Worm (Caenorhabditis elegans) whole organism, L4 larva: ENCODE results near the gene Y70G10A.4.

ENCODE experiments used
- F49E8.2 ChIP-seq: sonication (generic microtip); optimal IDR thresholded peaks from 2 replicates; lab custom pipeline; 2016; ENCODE audit warnings: missing compliant biosample characterization, mild to moderate bottlenecking, missing genetic modification characterization, borderline replicate concordance
- T26A8.4 ChIP-seq: fragments of 200-800 bp; sonication (Bioruptor generic); IDR thresholded peaks from 2 replicates; pipeline ENCODE4 v1.3.6; 2022; ENCODE audit warnings: missing genetic modification characterization, missing compliant biosample characterization
- Y105C5A.15 ChIP-seq: fragments of 200-800 bp; sonication (Bioruptor generic); IDR thresholded peaks from 2 replicates; pipeline ENCODE4 v1.3.6; 2022; ENCODE audit warnings: missing genetic modification characterization, missing compliant biosample characterization
- Y48G9A.11 ChIP-seq: fragments of 200-800 bp; sonication (Bioruptor generic); IDR thresholded peaks from 2 replicates; pipeline ENCODE4 v1.3.6; 2022; ENCODE audit warnings: missing genetic modification reagents, missing genetic modification characterization, missing compliant biosample characterization
- Y5F2A.4 ChIP-seq: fragments of 200-800 bp; sonication (Bioruptor generic); optimal IDR thresholded peaks from 2 replicates; lab custom pipeline; 2018; ENCODE audit warnings: mild to moderate bottlenecking, missing genetic modification characterization, missing compliant biosample characterization
- Y75B8A.6 ChIP-seq: fragments of 200-800 bp; sonication (Bioruptor generic); IDR thresholded peaks from 2 replicates; pipeline ENCODE4 v1.3.6; 2022; ENCODE audit warnings: missing genetic modification reagents, missing genetic modification characterization, missing compliant biosample characterization
- ZK337.2 ChIP-seq: fragments of 200-800 bp; sonication (Bioruptor generic); IDR thresholded peaks from 2 replicates; pipeline ENCODE4 v1.3.6; 2022; ENCODE audit warnings: missing genetic modification reagents, missing genetic modification characterization, missing compliant biosample characterization
- aha-1 ChIP-seq: fragments of 150-350 bp; peaks from one replicate; lab custom pipeline; 2014; ENCODE audit warnings: missing biosample characterization, missing genetic modification characterization
- arid-1 ChIP-seq: fragments of 200-800 bp; sonication (Bioruptor generic); conservative IDR thresholded peaks from 2 replicates; pipeline ENCODE4 v1.3.6; 2022; ENCODE audit warnings: missing genetic modification reagents, missing genetic modification characterization, missing compliant biosample characterization
- ceh-28 ChIP-seq: fragments of 150-350 bp; optimal IDR thresholded peaks from 2 replicates; lab custom pipeline; 2014; ENCODE audit warnings: missing biosample characterization, missing genetic modification reagents, missing genetic modification characterization
- ceh-62 ChIP-seq: sonication (generic microtip); optimal IDR thresholded peaks from 2 replicates; lab custom pipeline; 2017; ENCODE audit warnings: missing biosample characterization, missing genetic modification characterization
- ces-1 ChIP-seq: fragments of 150-350 bp; sonication (generic microtip); optimal IDR thresholded peaks from 4 replicates; lab custom pipeline; 2014; ENCODE audit warnings: missing biosample characterization, missing genetic modification reagents, missing genetic modification characterization
- daf-12 ChIP-seq: fragments of 150-350 bp; optimal IDR thresholded peaks from 2 replicates; lab custom pipeline; 2014; ENCODE audit warnings: missing biosample characterization, missing genetic modification reagents, missing genetic modification characterization
- daf-16 ChIP-seq, 3 experiments: sonication (generic microtip); optimal IDR thresholded peaks; 2 replicates each; lab custom pipeline; 2016 to 2017; ENCODE audit warnings: missing genetic modification characterization in 3 of 3, missing genetic modification reagents in 3 of 3, mild to moderate bottlenecking in 2 of 3, missing compliant biosample characterization in 2 of 3, missing biosample characterization in 1 of 3, moderate library complexity in 1 of 3
- daf-8 ChIP-seq: fragments of 200-800 bp; sonication (Bioruptor generic); IDR thresholded peaks from 2 replicates; pipeline ENCODE4 v1.3.6; 2022; ENCODE audit warnings: missing genetic modification characterization, missing compliant biosample characterization
- dmd-8 ChIP-seq: fragments of 200-800 bp; sonication (Bioruptor generic); IDR thresholded peaks from 2 replicates; pipeline ENCODE4 v1.3.6; 2022; ENCODE audit warnings: missing genetic modification characterization, missing compliant biosample characterization
- dve-1 ChIP-seq: sonication (generic microtip); optimal IDR thresholded peaks from 2 replicates; lab custom pipeline; 2017; ENCODE audit warnings: antibody characterized with exemption, mild to moderate bottlenecking, missing genetic modification characterization, missing compliant biosample characterization; ENCODE audit not compliant: insufficient read depth
- egl-27 ChIP-seq: sonication (generic microtip); optimal IDR thresholded peaks from 3 replicates; lab custom pipeline; 2017; ENCODE audit warnings: missing biosample characterization, missing genetic modification reagents, missing genetic modification characterization
- hif-1 ChIP-seq, 2 experiments: sonication (generic microtip); optimal IDR thresholded peaks; 2 replicates each; lab custom pipeline; 2016 to 2017; ENCODE audit warnings: missing compliant biosample characterization in 2 of 2, missing genetic modification characterization in 2 of 2, missing genetic modification reagents in 2 of 2, missing genotype in 2 of 2, mild to moderate bottlenecking in 1 of 2
- hlh-11 ChIP-seq: fragments of 200-800 bp; sonication (Bioruptor generic); optimal IDR thresholded peaks from 2 replicates; lab custom pipeline; 2018; ENCODE audit warnings: mild to moderate bottlenecking, missing genetic modification characterization, missing compliant biosample characterization
- lin-1 ChIP-seq: fragments of 200-800 bp; sonication (Bioruptor generic); IDR thresholded peaks from 2 replicates; pipeline ENCODE4 v1.3.6; 2022; ENCODE audit warnings: missing genetic modification reagents, missing genetic modification characterization, missing compliant biosample characterization
- lin-13 ChIP-seq: fragments of 150-350 bp; optimal IDR thresholded peaks from 2 replicates; lab custom pipeline; 2014; ENCODE audit warnings: missing biosample characterization, missing genetic modification reagents, missing genetic modification characterization
- lin-39 ChIP-seq: fragments of 150-350 bp; optimal IDR thresholded peaks from 2 replicates; lab custom pipeline; 2014; ENCODE audit warnings: missing biosample characterization, missing genetic modification reagents, missing genetic modification characterization
- lir-3 ChIP-seq: sonication (generic microtip); optimal IDR thresholded peaks from 2 replicates; lab custom pipeline; 2016; ENCODE audit warnings: mild to moderate bottlenecking, missing genetic modification characterization, missing compliant biosample characterization
- lsy-2 ChIP-seq, 2 experiments: fragments of 150-350 bp in 1 of 2; sonication (generic microtip) in 1 of 2; optimal IDR thresholded peaks; 2 replicates each; lab custom pipeline; 2014 to 2017; ENCODE audit warnings: missing biosample characterization in 2 of 2, missing genetic modification characterization in 2 of 2
- madf-5 ChIP-seq, 2 experiments: fragments of 200-800 bp; sonication (Bioruptor generic); IDR thresholded peaks; 2 replicates each; pipeline ENCODE4 v1.3.6; 2022; ENCODE audit warnings: missing compliant biosample characterization in 2 of 2, missing genetic modification characterization in 2 of 2
- mdl-1 ChIP-seq, 2 experiments: fragments of 150-350 bp in 1 of 2; sonication (generic microtip) in 1 of 2; optimal IDR thresholded peaks; 2 replicates each; lab custom pipeline; 2014 to 2017; ENCODE audit warnings: missing biosample characterization in 2 of 2, missing genetic modification characterization in 2 of 2
- mdt-29 ChIP-seq: fragments of 200-800 bp; sonication (Bioruptor generic); IDR thresholded peaks from 2 replicates; pipeline ENCODE4 v1.3.6; 2022; ENCODE audit warnings: missing genetic modification reagents, missing genetic modification characterization, missing compliant biosample characterization
- mep-1 ChIP-seq: fragments of 150-350 bp; sonication (generic microtip); optimal IDR thresholded peaks from 3 replicates; lab custom pipeline; 2014; ENCODE audit warnings: missing biosample characterization, missing genetic modification characterization
- mxl-3 ChIP-seq: fragments of 200-800 bp; sonication (Bioruptor generic); optimal IDR thresholded peaks from 2 replicates; lab custom pipeline; 2018; ENCODE audit warnings: mild to moderate bottlenecking, missing genetic modification characterization, missing compliant biosample characterization
- nhr-11 ChIP-seq: fragments of 150-350 bp; optimal IDR thresholded peaks from 2 replicates; lab custom pipeline; 2014; ENCODE audit warnings: missing biosample characterization, missing genetic modification characterization
- nhr-111 ChIP-seq: fragments of 200-800 bp; sonication (Bioruptor generic); optimal IDR thresholded peaks from 2 replicates; lab custom pipeline; 2018; ENCODE audit warnings: mild to moderate bottlenecking, missing genetic modification characterization, missing compliant biosample characterization
- nhr-25 ChIP-seq: sonication (generic microtip); optimal IDR thresholded peaks from 2 replicates; lab custom pipeline; 2017; ENCODE audit warnings: missing genetic modification characterization, mild to moderate bottlenecking, missing compliant biosample characterization, antibody characterized with exemption, moderate library complexity, borderline replicate concordance; ENCODE audit not compliant: insufficient read depth
- nhr-28 ChIP-seq: fragments of 150-350 bp; optimal IDR thresholded peaks from 2 replicates; lab custom pipeline; 2014; ENCODE audit warnings: missing biosample characterization, missing genetic modification characterization
- nhr-41 ChIP-seq: fragments of 200-800 bp; sonication (Bioruptor generic); IDR thresholded peaks from 2 replicates; pipeline ENCODE4 v1.3.6; 2022; ENCODE audit warnings: missing genetic modification reagents, missing genetic modification characterization, missing compliant biosample characterization
- nhr-42 ChIP-seq: fragments of 200-800 bp; sonication (Bioruptor generic); IDR thresholded peaks from 2 replicates; pipeline ENCODE4 v1.3.6; 2022; ENCODE audit warnings: missing genetic modification characterization, missing compliant biosample characterization
- nhr-6 ChIP-seq: fragments of 150-350 bp; optimal IDR thresholded peaks from 2 replicates; lab custom pipeline; 2014; ENCODE audit warnings: missing biosample characterization, missing genetic modification characterization
- nhr-76 ChIP-seq: fragments of 150-350 bp; optimal IDR thresholded peaks from 2 replicates; lab custom pipeline; 2014; ENCODE audit warnings: missing biosample characterization, missing genetic modification characterization
- nhr-77 ChIP-seq: fragments of 150-350 bp; optimal IDR thresholded peaks from 2 replicates; lab custom pipeline; 2014; ENCODE audit warnings: missing biosample characterization, missing genetic modification characterization
- pqm-1 ChIP-seq: sonication (generic microtip); optimal IDR thresholded peaks from 2 replicates; lab custom pipeline; 2017; ENCODE audit warnings: missing biosample characterization, missing genetic modification characterization
- rbr-2 ChIP-seq: sonication (generic microtip); optimal IDR thresholded peaks from 2 replicates; lab custom pipeline; 2016; ENCODE audit warnings: missing genotype, missing genetic modification characterization, missing compliant biosample characterization
- spr-1 ChIP-seq: sonication (generic microtip); optimal IDR thresholded peaks from 2 replicates; lab custom pipeline; 2016; ENCODE audit warnings: mild to moderate bottlenecking, missing genetic modification characterization, missing compliant biosample characterization
- unc-62 ChIP-seq, 3 experiments: fragments of 150-350 bp in 1 of 3; sonication (generic microtip); optimal IDR thresholded peaks in 2 of 3; peaks in 1 of 3; 1 replicate in 1 of 3; 2 replicates in 2 of 3; lab custom pipeline; 2014 to 2017; ENCODE audit warnings: missing biosample characterization in 3 of 3, missing genetic modification characterization in 3 of 3, missing genetic modification reagents in 3 of 3, missing genotype in 1 of 3
- zag-1 ChIP-seq: fragments of 150-350 bp; optimal IDR thresholded peaks from 2 replicates; lab custom pipeline; 2014; ENCODE audit warnings: missing biosample characterization, missing genetic modification characterization
- ztf-11 ChIP-seq: fragments of 150-350 bp; optimal IDR thresholded peaks from 2 replicates; lab custom pipeline; 2014; ENCODE audit warnings: missing biosample characterization, missing genetic modification characterization
- ztf-7 ChIP-seq: fragments of 150-350 bp; optimal IDR thresholded peaks from 2 replicates; lab custom pipeline; 2014; ENCODE audit warnings: missing biosample characterization, missing genetic modification characterization

Y70G10A.4 gene

ce11 chrIII:10231641-10232040 is 9.7 kb downstream of the Y70G10A.4 start:
- TF ChIP-seq arid-1 (GFP tag; lab: Robert Waterston, UW) (no peak), unc-62 (GFP tag; optimal IDR thresholded peaks at IDR 0.05 in 1 of 2; lab: Kevin White, UChicago) (peak in 1 of 2 experiments; percentile 94), unc-62 (tag; optimal IDR thresholded peaks at IDR 0.05; lab: Kevin White, UChicago) (no peak)

- TF ChIP-seq Y48G9A.11 (GFP tag; lab: Robert Waterston, UW) (no peak), zag-1 (tag; lab: Kevin White, UChicago) (no peak), nhr-42 (GFP tag; lab: Robert Waterston, UW) (no peak), lin-13 (GFP tag; lab: Kevin White, UChicago) (no peak), pqm-1 (tag; lab: Kevin White, UChicago) (no peak), ZK337.2 (GFP tag; lab: Robert Waterston, UW) (no peak), nhr-111 (GFP tag; lab: Kevin White, UChicago) (no peak), ceh-62 (no peak), dve-1 (tag; lab: Kevin White, UChicago) (no peak), ztf-11 (tag; lab: Kevin White, UChicago) (no peak), F49E8.2 (tag; lab: Kevin White, UChicago) (no peak), madf-5 (GFP tag; IDR thresholded peaks at IDR 0.05; lab: Robert Waterston, UW) (no peak), nhr-41 (GFP tag; lab: Robert Waterston, UW) (no peak), lin-1 (GFP tag; lab: Robert Waterston, UW) (no peak), nhr-76 (tag; lab: Kevin White, UChicago) (no peak), lsy-2 (tag; optimal IDR thresholded peaks at IDR 0.05; lab: Kevin White, UChicago) (no peak), rbr-2 (tag; lab: Kevin White, UChicago) (no peak), spr-1 (tag; lab: Kevin White, UChicago) (no peak), aha-1 (tag; lab: Kevin White, UChicago) (no peak), lir-3 (tag; lab: Kevin White, UChicago) (no peak)
- TF ChIP-seq, all 104 proteins: peak for 0
These were observed 12.0 kb downstream of the Y70G10A.4 start, which contains the start of gene paml-1 for ce11 chrIII:10233979-10234378. Gene paml-1 (minus strand): TSS chrIII:10234079.

- TF ChIP-seq unc-62 (GFP tag; optimal IDR thresholded peaks at IDR 0.05 in 1 of 2; lab: Kevin White, UChicago) (no peak), unc-62 (tag; optimal IDR thresholded peaks at IDR 0.05; lab: Kevin White, UChicago) (no peak), daf-8 (GFP tag; lab: Robert Waterston, UW) (no peak), nhr-28 (tag; lab: Kevin White, UChicago) (peak; percentile 11), daf-16 (GFP tag; optimal IDR thresholded peaks at IDR 0.05; lab: Kevin White, UChicago) (no peak), daf-16 (tag; optimal IDR thresholded peaks at IDR 0.05; lab: Kevin White, UChicago) (no peak), T26A8.4 (GFP tag; lab: Robert Waterston, UW) (no peak), lin-13 (GFP tag; lab: Kevin White, UChicago) (no peak), mep-1 (tag; lab: Kevin White, UChicago) (no peak), Y75B8A.6 (GFP tag; lab: Robert Waterston, UW) (no peak), nhr-11 (tag; lab: Kevin White, UChicago) (no peak), hlh-11 (peak; percentile 33), egl-27 (tag; lab: Kevin White, UChicago) (no peak), nhr-111 (GFP tag; lab: Kevin White, UChicago) (no peak), mxl-3 (peak; percentile 67), nhr-77 (no peak), nhr-25 (tag; lab: Kevin White, UChicago) (no peak), dmd-8 (GFP tag; lab: Robert Waterston, UW) (no peak), hif-1 (tag; optimal IDR thresholded peaks at IDR 0.05; lab: Kevin White, UChicago) (no peak), nhr-6 (no peak), nhr-41 (GFP tag; lab: Robert Waterston, UW) (no peak), mdt-29 (GFP tag; lab: Robert Waterston, UW) (no peak), ces-1 (GFP tag; lab: Kevin White, UChicago) (no peak), mdl-1 (tag; optimal IDR thresholded peaks at IDR 0.05; lab: Kevin White, UChicago) (peak in 1 of 2 experiments; percentile 1), Y5F2A.4 (GFP tag; lab: Kevin White, UChicago) (no peak), ztf-7 (no peak), Y105C5A.15 (GFP tag; lab: Robert Waterston, UW) (no peak), daf-12 (tag; lab: Kevin White, UChicago) (no peak), lin-39 (tag; lab: Kevin White, UChicago) (no peak), ceh-28 (tag; lab: Kevin White, UChicago) (no peak)
These were observed 14.4 kb downstream of the Y70G10A.4 start for ce11 chrIII:10236291-10236871.
